Fruit fly (Drosophila melanogaster) whole organism, adult: ENCODE data around the gene CG33062.
"Not testable (repeated sequence)": the region's sequence is repeated elsewhere in the genome, so short reads cannot be mapped to it uniquely, and the experiment has no call there.

Experiments
- CG11617 ChIP-seq: fragments of 200-800 bp; sonication (Bioruptor generic); optimal IDR thresholded peaks from 2 replicates; lab custom pipeline; 2017; ENCODE audit warnings: mild to moderate bottlenecking, missing biosample characterization, missing genetic modification reagents, missing genetic modification characterization
- CG12768 ChIP-seq: fragments of 200-800 bp; sonication (Bioruptor generic); optimal IDR thresholded peaks from 2 replicates; lab custom pipeline; 2017; ENCODE audit warnings: missing biosample characterization, missing genetic modification characterization, mild to moderate bottlenecking, moderate library complexity, missing genetic modification reagents
- CG14711 ChIP-seq: fragments of 200-800 bp; sonication (Bioruptor generic); optimal IDR thresholded peaks from 2 replicates; lab custom pipeline; 2018; ENCODE audit warnings: missing biosample characterization, mild to moderate bottlenecking, missing genetic modification characterization, moderate library complexity
- CG1620 ChIP-seq: fragments of 200-800 bp; sonication (Bioruptor generic); optimal IDR thresholded peaks from 2 replicates; lab custom pipeline; 2016; ENCODE audit warnings: missing biosample characterization, missing genetic modification characterization
- CG33017 ChIP-seq: fragments of 200-800 bp; sonication (Bioruptor generic); optimal IDR thresholded peaks from 2 replicates; lab custom pipeline; 2018; ENCODE audit warnings: missing biosample characterization, mild to moderate bottlenecking, missing genetic modification characterization, moderate library complexity
- CG5204 ChIP-seq: fragments of 200-800 bp; sonication (Bioruptor generic); optimal IDR thresholded peaks from 2 replicates; lab custom pipeline; 2016; ENCODE audit warnings: missing biosample characterization, missing genetic modification characterization
- CG7045 ChIP-seq: fragments of 200-800 bp; sonication (Bioruptor generic); optimal IDR thresholded peaks from 2 replicates; lab custom pipeline; 2017; ENCODE audit warnings: missing biosample characterization, mild to moderate bottlenecking, missing genetic modification characterization
- CG7101 ChIP-seq: fragments of 200-800 bp; sonication (Bioruptor generic); optimal IDR thresholded peaks from 2 replicates; lab custom pipeline; 2018; ENCODE audit warnings: missing biosample characterization, mild to moderate bottlenecking, missing genetic modification characterization, moderate library complexity
- Clk ChIP-seq: fragments of 200-800 bp; sonication (Bioruptor generic); optimal IDR thresholded peaks from 2 replicates; lab custom pipeline; 2017; ENCODE audit warnings: missing biosample characterization, missing genetic modification characterization
- Crg-1 ChIP-seq: fragments of 200-800 bp; sonication (Bioruptor generic); optimal IDR thresholded peaks from 2 replicates; lab custom pipeline; 2016; ENCODE audit warnings: missing biosample characterization, missing genetic modification characterization
- Hr96 ChIP-seq: fragments of 200-800 bp; sonication (Bioruptor generic); optimal IDR thresholded peaks from 2 replicates; lab custom pipeline; 2016; ENCODE audit warnings: missing biosample characterization, missing genetic modification characterization
- Mnt ChIP-seq: fragments of 200-800 bp; sonication (Bioruptor generic); optimal IDR thresholded peaks from 2 replicates; lab custom pipeline; 2016; ENCODE audit warnings: missing biosample characterization, mild to moderate bottlenecking, missing genetic modification characterization
- bab1 ChIP-seq: fragments of 200-800 bp; sonication (Bioruptor generic); optimal IDR thresholded peaks from 3 replicates; lab custom pipeline; 2019; ENCODE audit warnings: missing biosample characterization, mild to moderate bottlenecking, missing genetic modification characterization, moderate library complexity
- cic ChIP-seq: fragments of 200-800 bp; sonication (Bioruptor generic); optimal IDR thresholded peaks from 2 replicates; lab custom pipeline; 2017; ENCODE audit warnings: missing biosample characterization, mild to moderate bottlenecking, missing genetic modification characterization, moderate library complexity
- cnc ChIP-seq, 2 experiments: fragments of >200 bp; optimal IDR thresholded peaks; 2 replicates each; lab custom pipeline; 2017
- kay ChIP-seq: fragments of 200-800 bp; sonication (Bioruptor generic); peaks from one replicate; lab custom pipeline; 2016; ENCODE audit warnings: missing biosample characterization, missing genetic modification characterization, borderline replicate concordance
- ovo ChIP-seq: fragments of 200-800 bp; sonication (Bioruptor generic); optimal IDR thresholded peaks from 2 replicates; lab custom pipeline; 2016; ENCODE audit warnings: missing biosample characterization, missing genetic modification characterization
- pad ChIP-seq: fragments of 200-800 bp; sonication (Bioruptor generic); optimal IDR thresholded peaks from 3 replicates; lab custom pipeline; 2017; ENCODE audit warnings: missing biosample characterization, missing genetic modification characterization, mild to moderate bottlenecking, moderate library complexity, missing genetic modification reagents
- tj ChIP-seq: fragments of 200-800 bp; sonication (Bioruptor generic); optimal IDR thresholded peaks from 3 replicates; lab custom pipeline; 2017; ENCODE audit warnings: missing biosample characterization, mild to moderate bottlenecking, missing genetic modification characterization, moderate library complexity
- toe ChIP-seq: fragments of 200-800 bp; sonication (Bioruptor generic); optimal IDR thresholded peaks from 2 replicates; lab custom pipeline; 2016; ENCODE audit warnings: missing biosample characterization, missing genetic modification characterization

The CG33062 gene

dm6 chr3L:19475478-19475877 is 29.2 kb upstream of the CG33062 start, which contains the start of the genes CG18294 and CG32213:
CG18294 (minus strand) TSS chr3L:19475578.
CG32213 (plus strand) TSS chr3L:19475839.
- TF ChIP-seq CG11617 (GFP tag; lab: Kevin White, UChicago); CG7101 (tag; lab: Kevin White, UChicago); pad: not testable (repeated sequence)

dm6 chr3L:19472128-19472527 is 25.9 kb upstream of the CG33062 start, which contains the start of the genes 825-Oak and CG12519:
825-Oak (minus strand) TSS chr3L:19472228.
CG12519 (plus strand) TSS chr3L:19472491.
- not testable (repeated sequence) for TF ChIP-seq CG11617 (GFP tag; lab: Kevin White, UChicago); CG5204; toe (GFP tag; lab: Kevin White, UChicago)

- TF ChIP-seq bab1 (GFP tag; lab: Kevin White, UChicago); ovo; CG14711 (tag; lab: Kevin White, UChicago): not testable (repeated sequence)
Observed at dm6 chr3L:19466979-19467378, 20.7 kb upstream of the CG33062 start, which contains the start of the genes CG14096 and CG32214. CG14096 (minus strand) TSS chr3L:19467079. CG32214 (plus strand) TSS chr3L:19467346.

- no peak for TF ChIP-seq Clk (GFP tag; lab: Kevin White, UChicago)
- TF ChIP-seq tj (GFP tag; lab: Kevin White, UChicago), result no peak
- TF ChIP-seq cic (GFP tag; lab: Kevin White, UChicago), result no peak
- no peak for TF ChIP-seq CG11617 (GFP tag; lab: Kevin White, UChicago)
- no peak for TF ChIP-seq CG7101 (tag; lab: Kevin White, UChicago)
- no peak for TF ChIP-seq cnc (optimal IDR thresholded peaks at IDR 0.05; lab: Kevin White, UChicago)
- TF ChIP-seq CG5204, result no peak
- TF ChIP-seq CG12768 (GFP tag; lab: Kevin White, UChicago), result no peak
- TF ChIP-seq Crg-1 (GFP tag; lab: Kevin White, UChicago), result no peak
- no peak for TF ChIP-seq Mnt (GFP tag; lab: Kevin White, UChicago)
- TF ChIP-seq CG7045 (GFP tag; lab: Kevin White, UChicago), result no peak
- TF ChIP-seq kay (GFP tag; lab: Kevin White, UChicago), result no peak
- no peak for TF ChIP-seq bab1 (GFP tag; lab: Kevin White, UChicago)
- no peak for TF ChIP-seq CG1620
- TF ChIP-seq toe (GFP tag; lab: Kevin White, UChicago), result no peak
- no peak for TF ChIP-seq ovo
- no peak for TF ChIP-seq CG33017
Observed at dm6 chr3L:19464659-19465058, 18.4 kb upstream of the CG33062 start, which contains the start of gene CG14095. CG14095 (minus strand) TSS chr3L:19464759.

DNA sequence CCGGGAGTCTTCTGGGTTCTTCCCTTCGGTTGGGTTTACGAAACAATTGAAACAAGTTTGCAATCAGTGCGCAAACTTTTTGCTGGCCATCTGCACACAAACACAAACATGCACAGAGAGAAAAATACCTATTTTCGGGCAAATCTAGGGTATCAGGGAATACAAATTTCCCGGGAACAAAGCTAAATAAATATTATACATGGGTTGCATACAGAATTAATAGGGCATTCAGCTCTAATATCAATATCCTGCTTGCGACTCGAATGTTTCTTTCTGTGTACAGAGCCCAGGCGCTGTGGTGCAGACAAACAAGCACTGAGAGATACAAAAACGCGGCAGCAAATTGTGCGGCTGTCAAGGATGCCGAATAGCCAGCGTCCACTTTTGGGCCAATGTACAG is 2.2 kb downstream of the CG33062 start:
- TF ChIP-seq CG11617 (GFP tag; lab: Kevin White, UChicago), result no peak
- no peak for TF ChIP-seq toe (GFP tag; lab: Kevin White, UChicago)
- TF ChIP-seq CG33017, result no peak
- TF ChIP-seq CG7045 (GFP tag; lab: Kevin White, UChicago), result no peak
- no peak for TF ChIP-seq Clk (GFP tag; lab: Kevin White, UChicago)

DNA sequence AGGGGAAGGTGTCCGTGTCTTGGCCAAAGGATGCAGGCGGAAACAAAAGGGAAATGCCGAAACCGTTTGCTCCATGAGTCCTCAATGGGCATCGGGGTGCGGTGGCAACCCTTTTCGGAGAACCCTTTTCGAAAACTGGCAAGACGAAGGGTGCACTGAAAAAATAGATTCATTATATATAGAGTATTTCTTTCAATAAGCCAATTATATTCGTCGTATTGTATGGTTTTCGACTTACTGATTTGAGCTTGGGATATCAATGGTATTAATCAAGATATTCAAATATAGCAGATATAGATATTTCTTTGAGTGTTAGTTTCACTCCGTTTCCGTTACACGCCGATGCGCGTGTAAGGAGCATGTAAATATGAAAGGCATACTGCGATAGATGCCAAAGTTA is 4.0 kb downstream of the CG33062 start:
- TF ChIP-seq bab1 (GFP tag; lab: Kevin White, UChicago), result no peak
- no peak for TF ChIP-seq Crg-1 (GFP tag; lab: Kevin White, UChicago)
- no peak for TF ChIP-seq CG14711 (tag; lab: Kevin White, UChicago)
- no peak for TF ChIP-seq CG12768 (GFP tag; lab: Kevin White, UChicago)

- TF ChIP-seq Clk (GFP tag; lab: Kevin White, UChicago), result no peak
- no peak for TF ChIP-seq toe (GFP tag; lab: Kevin White, UChicago)
- no peak for TF ChIP-seq cnc (optimal IDR thresholded peaks at IDR 0.05; lab: Kevin White, UChicago)
- TF ChIP-seq CG33017, result no peak
- no peak for TF ChIP-seq CG1620
- no peak for TF ChIP-seq CG11617 (GFP tag; lab: Kevin White, UChicago)
- TF ChIP-seq Hr96 (GFP tag; lab: Kevin White, UChicago), result no peak
- TF ChIP-seq bab1 (GFP tag; lab: Kevin White, UChicago), result no peak
- TF ChIP-seq Mnt (GFP tag; lab: Kevin White, UChicago), result no peak
- no peak for TF ChIP-seq CG5204
- TF ChIP-seq CG7101 (tag; lab: Kevin White, UChicago), result no peak
- TF ChIP-seq pad, result no peak
- TF ChIP-seq Crg-1 (GFP tag; lab: Kevin White, UChicago), result no peak
Observed at dm6 chr3L:19412812-19413211, 33.4 kb downstream of the CG33062 start, which contains the start of gene CG32206. CG32206 (minus strand) TSS chr3L:19412912.
